Worm (Caenorhabditis elegans) whole organism, young adult: ENCODE measurements around the gene sel-10.

ENCODE experiments used
- Y53F4B.3 ChIP-seq: fragments of 200-800 bp; sonication (Bioruptor generic); IDR thresholded peaks from 2 replicates; pipeline ENCODE4 v1.3.6; 2022; ENCODE audit warnings: missing genetic modification reagents, missing genetic modification characterization, missing compliant biosample characterization
- Y67H2A.10 ChIP-seq: fragments of 200-800 bp; sonication (Bioruptor generic); conservative IDR thresholded peaks from 2 replicates; pipeline ENCODE4 v1.3.6; 2022; ENCODE audit warnings: missing genetic modification reagents, missing genetic modification characterization, missing compliant biosample characterization
- akir-1 ChIP-seq: fragments of 200-800 bp; sonication (Bioruptor generic); optimal IDR thresholded peaks from 2 replicates; lab custom pipeline; 2018; ENCODE audit warnings: mild to moderate bottlenecking, missing genetic modification characterization, moderate library complexity, missing compliant biosample characterization
- bed-2 ChIP-seq: fragments of 200-800 bp; sonication (Bioruptor generic); IDR thresholded peaks from 2 replicates; pipeline ENCODE4 v1.3.6; 2022; ENCODE audit warnings: missing genetic modification reagents, missing genetic modification characterization, missing compliant biosample characterization
- chd-7 ChIP-seq: sonication (generic microtip); optimal IDR thresholded peaks from 2 replicates; lab custom pipeline; 2016; ENCODE audit warnings: mild to moderate bottlenecking, missing genetic modification characterization, moderate library complexity, missing compliant biosample characterization
- efl-1 ChIP-seq: fragments of 150-350 bp; optimal IDR thresholded peaks from 2 replicates; lab custom pipeline; 2014; ENCODE audit warnings: missing biosample characterization, missing genetic modification reagents, missing genetic modification characterization
- hsf-1 ChIP-seq: fragments of 200-800 bp; sonication (Bioruptor generic); IDR thresholded peaks from 2 replicates; pipeline ENCODE4 v1.3.6; 2022; ENCODE audit warnings: missing genetic modification reagents, missing genetic modification characterization, missing compliant biosample characterization
- lin-26 ChIP-seq: fragments of 200-800 bp; sonication (Bioruptor generic); IDR thresholded peaks from 2 replicates; pipeline ENCODE4 v1.3.6; 2022; ENCODE audit warnings: missing genetic modification reagents, missing genetic modification characterization, missing compliant biosample characterization
- repo-1 ChIP-seq: sonication (generic microtip); optimal IDR thresholded peaks from 2 replicates; lab custom pipeline; 2017; ENCODE audit warnings: mild to moderate bottlenecking, missing genetic modification characterization, missing compliant biosample characterization
- ztf-26 ChIP-seq: sonication (generic microtip); optimal IDR thresholded peaks from 2 replicates; lab custom pipeline; 2017; ENCODE audit warnings: missing genetic modification characterization, missing compliant biosample characterization

- TF ChIP-seq bed-2 (GFP tag; lab: Robert Waterston, UW), result no peak
- no peak for TF ChIP-seq ztf-26
- no peak for TF ChIP-seq Y67H2A.10 (GFP tag; lab: Robert Waterston, UW)
- no peak for TF ChIP-seq hsf-1 (GFP tag; lab: Robert Waterston, UW)
- no peak for TF ChIP-seq Y53F4B.3 (GFP tag; lab: Robert Waterston, UW)
- TF ChIP-seq akir-1, result no peak
- TF ChIP-seq chd-7, result no peak
- no peak for TF ChIP-seq repo-1 (tag; lab: Kevin White, UChicago)
- no peak for TF ChIP-seq lin-26 (GFP tag; lab: Robert Waterston, UW)
- TF ChIP-seq efl-1 (GFP tag; lab: Kevin White, UChicago), result no peak
Observed at ce11 chrV:13816877-13817276, 2.3 kb upstream of the sel-10 start, which contains the start of gene F55B12.2.
